Fruit fly (Drosophila melanogaster) whole organism, pupa: ENCODE results near the gene meso18E.

ENCODE experiments used
- CG17806 ChIP-seq: fragments of 200-800 bp; sonication (Bioruptor generic); optimal IDR thresholded peaks from 2 replicates; lab custom pipeline; 2018; ENCODE audit warnings: missing biosample characterization, mild to moderate bottlenecking, missing genetic modification characterization, moderate library complexity
- CG8159 ChIP-seq: fragments of 200-800 bp; sonication (Bioruptor generic); optimal IDR thresholded peaks from 3 replicates; lab custom pipeline; 2018; ENCODE audit warnings: missing biosample characterization, mild to moderate bottlenecking, missing genetic modification characterization, moderate library complexity
- CG8301 ChIP-seq: fragments of 200-800 bp; sonication (Bioruptor generic); optimal IDR thresholded peaks from 2 replicates; lab custom pipeline; 2018; ENCODE audit warnings: missing biosample characterization, mild to moderate bottlenecking, missing genetic modification characterization
- EcR ChIP-seq: fragments of 200-800 bp; sonication (Bioruptor generic); optimal IDR thresholded peaks from 3 replicates; lab custom pipeline; 2019; ENCODE audit warnings: missing biosample characterization, missing genetic modification characterization, mild to moderate bottlenecking, moderate library complexity, missing genetic modification reagents
- Ets98B ChIP-seq: fragments of 200-800 bp; sonication (Bioruptor generic); IDR thresholded peaks from 2 replicates; pipeline ENCODE4 v1.3.6; 2022; ENCODE audit warnings: missing biosample characterization, missing genetic modification characterization

- no peak for TF ChIP-seq Ets98B (GFP tag; lab: Robert Waterston, UW)
- TF ChIP-seq EcR (GFP tag; lab: Kevin White, UChicago): no peak
- TF ChIP-seq CG17806 (tag; lab: Kevin White, UChicago): no peak
- TF ChIP-seq CG8159: no peak
- TF ChIP-seq CG8301 (tag; lab: Kevin White, UChicago): no peak
These were observed 8.8 kb downstream of the meso18E start, which contains the start of the genes CG14230 and CG14232 for dm6 chrX:19704083-19704482.
